Fruit fly (Drosophila melanogaster) whole organism, embryonic: ENCODE measurements around the gene CG3117.

Experiments used
- Abd-B ChIP-seq: fragments of 200-800 bp; sonication (Bioruptor generic); optimal IDR thresholded peaks from 2 replicates; lab custom pipeline; 2018; ENCODE audit warnings: missing biosample characterization, mild to moderate bottlenecking, missing genetic modification characterization, moderate library complexity
- Atf6 ChIP-seq: fragments of 200-800 bp; sonication (Bioruptor generic); IDR thresholded peaks from 2 replicates; pipeline ENCODE4 v1.3.6; 2022; ENCODE audit warnings: missing biosample characterization, missing genetic modification characterization
- BEAF-32 ChIP-seq: fragments of 200-800 bp; sonication (Bioruptor generic); optimal IDR thresholded peaks from 3 replicates; lab custom pipeline; 2017; ENCODE audit warnings: missing biosample characterization, missing genetic modification characterization, mild to moderate bottlenecking, moderate library complexity, missing genetic modification reagents
- CG10147 ChIP-seq: fragments of 200-800 bp; sonication (Bioruptor generic); optimal IDR thresholded peaks from 2 replicates; lab custom pipeline; 2019; ENCODE audit warnings: missing biosample characterization, mild to moderate bottlenecking, missing genetic modification characterization, moderate library complexity
- CG12071 ChIP-seq: fragments of 200-800 bp; sonication (Bioruptor generic); optimal IDR thresholded peaks from 3 replicates; lab custom pipeline; 2018; ENCODE audit warnings: missing biosample characterization, mild to moderate bottlenecking, missing genetic modification characterization
- CG12299 ChIP-seq: fragments of 200-800 bp; sonication (Bioruptor generic); optimal IDR thresholded peaks from 2 replicates; lab custom pipeline; 2018; ENCODE audit warnings: missing biosample characterization, mild to moderate bottlenecking, missing genetic modification characterization
- CG12942 ChIP-seq: fragments of 200-800 bp; sonication (Bioruptor generic); optimal IDR thresholded peaks from 3 replicates; lab custom pipeline; 2016; ENCODE audit warnings: missing biosample characterization, missing genetic modification characterization
- CG15073 ChIP-seq: fragments of 200-800 bp; sonication (Bioruptor generic); optimal IDR thresholded peaks from 2 replicates; lab custom pipeline; 2016; ENCODE audit warnings: missing biosample characterization, missing genetic modification characterization
- CG1602 ChIP-seq: fragments of 200-800 bp; sonication (Bioruptor generic); optimal IDR thresholded peaks from 3 replicates; lab custom pipeline; 2016; ENCODE audit warnings: missing biosample characterization, missing genetic modification characterization
- CG1603 ChIP-seq: fragments of 200-800 bp; sonication (Bioruptor generic); optimal IDR thresholded peaks from 2 replicates; lab custom pipeline; 2019; ENCODE audit warnings: missing biosample characterization, mild to moderate bottlenecking, missing genetic modification characterization, moderate library complexity
- CG16813 ChIP-seq: fragments of 200-800 bp; sonication (Bioruptor generic); IDR thresholded peaks from 3 replicates; pipeline ENCODE4 v1.3.6; 2022; ENCODE audit warnings: missing biosample characterization, missing genetic modification characterization; ENCODE audit not compliant: partially characterized antibody
- CG16815 ChIP-seq: fragments of 200-800 bp; sonication (Bioruptor generic); optimal IDR thresholded peaks from 3 replicates; lab custom pipeline; 2017; ENCODE audit warnings: missing biosample characterization, mild to moderate bottlenecking, missing genetic modification characterization
- CG18011 ChIP-seq: fragments of 200-800 bp; sonication (Bioruptor generic); optimal IDR thresholded peaks from 2 replicates; lab custom pipeline; 2017; ENCODE audit warnings: missing biosample characterization, missing genetic modification characterization, mild to moderate bottlenecking, moderate library complexity, missing genotype
- CG18262 ChIP-seq: fragments of 200-800 bp; optimal IDR thresholded peaks from 3 replicates; lab custom pipeline; 2019; ENCODE audit warnings: missing biosample characterization, mild to moderate bottlenecking, missing genetic modification characterization, moderate library complexity
- CG18764 ChIP-seq: fragments of 200-800 bp; sonication (Bioruptor generic); optimal IDR thresholded peaks from 3 replicates; lab custom pipeline; 2016; ENCODE audit warnings: missing biosample characterization, missing genetic modification characterization
- CG2116 ChIP-seq: fragments of 200-800 bp; sonication (Bioruptor generic); optimal IDR thresholded peaks from 3 replicates; lab custom pipeline; 2018; ENCODE audit warnings: missing biosample characterization, mild to moderate bottlenecking, missing genetic modification characterization
- CG31441 ChIP-seq: fragments of 200-800 bp; sonication (Bioruptor generic); IDR thresholded peaks from 2 replicates; pipeline ENCODE4 v1.3.6; 2022; ENCODE audit warnings: missing biosample characterization, missing genetic modification characterization
- CG33213 ChIP-seq: fragments of 200-800 bp; sonication (Bioruptor generic); optimal IDR thresholded peaks from 3 replicates; lab custom pipeline; 2016; ENCODE audit warnings: missing biosample characterization, missing genetic modification characterization
- CG4617 ChIP-seq: fragments of 200-800 bp; sonication (Bioruptor generic); optimal IDR thresholded peaks from 3 replicates; lab custom pipeline; 2016; ENCODE audit warnings: missing biosample characterization, missing genetic modification characterization, borderline replicate concordance
- CG7271 ChIP-seq: fragments of 200-800 bp; sonication (Bioruptor generic); optimal IDR thresholded peaks from 2 replicates; lab custom pipeline; 2018; ENCODE audit warnings: missing biosample characterization, mild to moderate bottlenecking, missing genetic modification characterization, moderate library complexity
- CG8290 ChIP-seq, 3 experiments: fragments of 200-800 bp; sonication (Bioruptor generic); optimal IDR thresholded peaks; 2 replicates each; lab custom pipeline; 2016 to 2019; ENCODE audit warnings: missing biosample characterization in 3 of 3, missing genetic modification characterization in 3 of 3, mild to moderate bottlenecking in 2 of 3, moderate library complexity in 1 of 3
- CG8359 ChIP-seq: fragments of 200-800 bp; sonication (Bioruptor generic); optimal IDR thresholded peaks from 2 replicates; lab custom pipeline; 2017; ENCODE audit warnings: missing biosample characterization, mild to moderate bottlenecking, missing genetic modification characterization, borderline replicate concordance
- CG8924 ChIP-seq: fragments of 200-800 bp; optimal IDR thresholded peaks from 3 replicates; lab custom pipeline; 2019; ENCODE audit warnings: missing biosample characterization, mild to moderate bottlenecking, missing genetic modification characterization, moderate library complexity
- CG8944 ChIP-seq: fragments of 200-800 bp; sonication (Bioruptor generic); optimal IDR thresholded peaks from 3 replicates; lab custom pipeline; 2016; ENCODE audit warnings: missing biosample characterization, missing genetic modification characterization
- CG9797 ChIP-seq: fragments of 200-800 bp; sonication (Bioruptor generic); optimal IDR thresholded peaks from 3 replicates; lab custom pipeline; 2018; ENCODE audit warnings: missing biosample characterization, mild to moderate bottlenecking, missing genetic modification characterization
- CkIIα-i1 ChIP-seq: fragments of 200-800 bp; sonication (Bioruptor generic); IDR thresholded peaks from 2 replicates; pipeline ENCODE4 v1.3.6; 2022; ENCODE audit warnings: missing biosample characterization, missing genetic modification characterization
- D ChIP-seq, 2 experiments: fragments of 200-800 bp in 1 of 2; fragments of >200 bp in 1 of 2; sonication (Bioruptor generic) in 1 of 2; optimal IDR thresholded peaks; 2 replicates in 1 of 2; 3 replicates in 1 of 2; lab custom pipeline; 2017; ENCODE audit warnings: mild to moderate bottlenecking in 1 of 2, missing biosample characterization in 1 of 2, missing genetic modification characterization in 1 of 2, missing genetic modification reagents in 1 of 2
- Dip3 ChIP-seq: fragments of 200-800 bp; sonication (Bioruptor generic); optimal IDR thresholded peaks from 3 replicates; lab custom pipeline; 2016; ENCODE audit warnings: missing biosample characterization, missing genetic modification characterization
- Lpt ChIP-seq: fragments of >200 bp; optimal IDR thresholded peaks from 2 replicates; lab custom pipeline; 2018; ENCODE audit warnings: missing biosample characterization, missing genetic modification characterization
- Sox102F ChIP-seq: fragments of 200-800 bp; sonication (Bioruptor generic); optimal IDR thresholded peaks from 2 replicates; lab custom pipeline; 2018; ENCODE audit warnings: missing biosample characterization, mild to moderate bottlenecking, missing genetic modification characterization, moderate library complexity
- Spps ChIP-seq: fragments of 200-800 bp; sonication (Bioruptor generic); optimal IDR thresholded peaks from 2 replicates; lab custom pipeline; 2018; ENCODE audit warnings: missing biosample characterization, mild to moderate bottlenecking, missing genetic modification characterization
- abd-A ChIP-seq: fragments of 200-800 bp; sonication (Bioruptor generic); optimal IDR thresholded peaks from 3 replicates; lab custom pipeline; 2019; ENCODE audit warnings: missing biosample characterization, mild to moderate bottlenecking, missing genetic modification characterization, moderate library complexity
- al ChIP-seq: fragments of 200-800 bp; sonication (Bioruptor generic); IDR thresholded peaks from 2 replicates; pipeline ENCODE4 v1.3.6; 2022; ENCODE audit warnings: missing biosample characterization, missing genetic modification characterization
- ato ChIP-seq: fragments of 200-800 bp; sonication (Bioruptor generic); IDR thresholded peaks from 2 replicates; pipeline ENCODE4 v1.3.6; 2022; ENCODE audit warnings: missing biosample characterization, missing genetic modification characterization; ENCODE audit not compliant: partially characterized antibody
- cato ChIP-seq: fragments of 200-800 bp; sonication (Bioruptor generic); optimal IDR thresholded peaks from 2 replicates; lab custom pipeline; 2016; ENCODE audit warnings: missing biosample characterization, missing genetic modification characterization, borderline replicate concordance
- exex ChIP-seq: fragments of 200-800 bp; sonication (Bioruptor generic); optimal IDR thresholded peaks from 4 replicates; lab custom pipeline; 2018; ENCODE audit warnings: missing biosample characterization, mild to moderate bottlenecking, missing genetic modification characterization, moderate library complexity
- eyg ChIP-seq: fragments of 200-800 bp; sonication (Bioruptor generic); optimal IDR thresholded peaks from 3 replicates; lab custom pipeline; 2016; ENCODE audit warnings: missing biosample characterization, missing genetic modification characterization
- fu2 ChIP-seq: fragments of 200-800 bp; sonication (Bioruptor generic); optimal IDR thresholded peaks from 2 replicates; lab custom pipeline; 2016; ENCODE audit warnings: missing biosample characterization, missing genetic modification characterization
- lola ChIP-seq, 3 experiments: fragments of >200 bp in 2 of 3; fragments of 200-800 bp in 1 of 3; sonication (Bioruptor generic) in 1 of 3; optimal IDR thresholded peaks; 2 replicates each; lab custom pipeline; 2017 to 2019; ENCODE audit warnings: missing biosample characterization in 3 of 3, missing genetic modification characterization in 3 of 3, mild to moderate bottlenecking in 1 of 3, moderate library complexity in 1 of 3
- nerfin-2 ChIP-seq: fragments of 200-800 bp; sonication (Bioruptor generic); IDR thresholded peaks from 2 replicates; pipeline ENCODE4 v1.3.6; 2022; ENCODE audit warnings: missing biosample characterization, missing genetic modification characterization; ENCODE audit not compliant: partially characterized antibody
- nom ChIP-seq: fragments of 200-800 bp; sonication (Bioruptor generic); optimal IDR thresholded peaks from 2 replicates; lab custom pipeline; 2017; ENCODE audit warnings: missing biosample characterization, missing genetic modification characterization, mild to moderate bottlenecking, moderate library complexity, missing genetic modification reagents
- prd ChIP-seq, 3 experiments: fragments of >200 bp in 2 of 3; fragments of 200-800 bp in 1 of 3; sonication (Bioruptor generic) in 1 of 3; optimal IDR thresholded peaks in 2 of 3; IDR thresholded peaks in 1 of 3; 2 replicates in 2 of 3; 3 replicates in 1 of 3; pipeline versions ENCODE4 v1.3.6 to Lab custom; 2017 to 2022; ENCODE audit warnings: missing biosample characterization in 1 of 3, missing genetic modification characterization in 1 of 3
- pum ChIP-seq: fragments of 200-800 bp; sonication (Bioruptor generic); optimal IDR thresholded peaks from 2 replicates; lab custom pipeline; 2016; ENCODE audit warnings: missing biosample characterization, missing genetic modification characterization
- ranshi ChIP-seq: fragments of 200-800 bp; sonication (Bioruptor generic); IDR thresholded peaks from 2 replicates; pipeline ENCODE4 v1.3.6; 2022; ENCODE audit warnings: missing biosample characterization, missing genetic modification characterization
- run ChIP-seq: fragments of 200-800 bp; sonication (Bioruptor generic); optimal IDR thresholded peaks from 3 replicates; lab custom pipeline; 2018; ENCODE audit warnings: missing biosample characterization, mild to moderate bottlenecking, missing genetic modification characterization
- shn ChIP-seq: fragments of 200-800 bp; sonication (Bioruptor generic); optimal IDR thresholded peaks from 3 replicates; lab custom pipeline; 2016; ENCODE audit warnings: missing biosample characterization, missing genetic modification characterization
- tin ChIP-seq: fragments of 200-800 bp; sonication (Bioruptor generic); optimal IDR thresholded peaks from 3 replicates; lab custom pipeline; 2016; ENCODE audit warnings: missing biosample characterization, missing genetic modification characterization
- vnd ChIP-seq: fragments of 200-800 bp; sonication (Bioruptor generic); IDR thresholded peaks from 3 replicates; pipeline ENCODE4 v1.3.6; 2022; ENCODE audit warnings: missing biosample characterization, missing genetic modification characterization; ENCODE audit not compliant: partially characterized antibody

Gene CG3117

dm6 chr2L:2878859-2879258 lies 31.8 kb upstream of the CG3117 start, which contains the start of gene RabGGTb (continued):
- TF ChIP-seq vnd (GFP tag; lab: Robert Waterston, UW) (no peak), CG8290 (GFP tag; optimal IDR thresholded peaks at IDR 0.05; lab: Kevin White, UChicago) (no peak), CG8290 (tag; optimal IDR thresholded peaks at IDR 0.05; lab: Kevin White, UChicago) (peak in 1 of 2 experiments; percentile 84), CG16815 (GFP tag; lab: Kevin White, UChicago) (no peak), fu2 (peak; percentile 43), Atf6 (GFP tag; lab: Robert Waterston, UW) (peak; percentile 82), CG2116 (peak; percentile 25), pum (peak; percentile 71), BEAF-32 (GFP tag; lab: Kevin White, UChicago) (peak; percentile 2), CG31441 (GFP tag; lab: Robert Waterston, UW) (peak; percentile 26; the same call in 1 of the 2 replicates), nom (GFP tag; lab: Kevin White, UChicago) (peak; percentile 26), abd-A (tag; lab: Kevin White, UChicago) (no peak), CG15073 (GFP tag; lab: Kevin White, UChicago) (no peak), al (GFP tag; lab: Robert Waterston, UW) (peak; percentile 59), Spps (tag; lab: Kevin White, UChicago) (no peak), Dip3 (GFP tag; lab: Kevin White, UChicago) (peak; percentile 39), CG4617 (no peak), CG16813 (GFP tag; lab: Robert Waterston, UW) (0 out of 3 replicates have a peak, but pooled peaks have one; percentile 17), Sox102F (GFP tag; lab: Kevin White, UChicago) (peak; percentile 34), CG10147 (peak; percentile 29), cato (GFP tag; lab: Kevin White, UChicago) (no peak), CG9797 (peak; percentile 29), nerfin-2 (GFP tag; lab: Robert Waterston, UW) (no peak), lola (GFP tag; optimal IDR thresholded peaks at IDR 0.05; lab: Kevin White, UChicago) (peak in 1 of 3 experiments; percentile 12), CG1602 (GFP tag; lab: Kevin White, UChicago) (peak; percentile 16), CG33213 (GFP tag; lab: Kevin White, UChicago) (peak; percentile 26), CG8944 (GFP tag; lab: Kevin White, UChicago) (peak; percentile 43), CG8924 (peak; percentile 34), CkIIα-i1 (GFP tag; lab: Robert Waterston, UW) (no peak), ranshi (GFP tag; lab: Robert Waterston, UW) (peak; percentile 76), Abd-B (GFP tag; lab: Kevin White, UChicago) (no peak), CG18764 (no peak), D (optimal IDR thresholded peaks at IDR 0.05; lab: Kevin White, UChicago) (no peak), D (GFP tag; optimal IDR thresholded peaks at IDR 0.05; lab: Kevin White, UChicago) (no peak), Lpt (GFP tag; lab: Kevin White, UChicago) (no peak), shn (GFP tag; lab: Kevin White, UChicago) (peak; percentile 59), ato (GFP tag; lab: Robert Waterston, UW) (no peak), CG7271 (tag; lab: Kevin White, UChicago) (no peak), CG12942 (no peak), CG12071 (GFP tag; lab: Kevin White, UChicago) (peak; percentile 26), CG12299 (tag; lab: Kevin White, UChicago) (peak; percentile 40), CG8359 (GFP tag; lab: Kevin White, UChicago) (no peak), prd (optimal IDR thresholded peaks at IDR 0.05; lab: Kevin White, UChicago) (no peak), prd (GFP tag; IDR thresholded peaks at IDR 0.05; lab: Robert Waterston, UW) (peak; percentile 79), exex (tag; lab: Kevin White, UChicago) (peak; percentile 16), eyg (GFP tag; lab: Kevin White, UChicago) (peak; percentile 13), CG18011 (GFP tag; lab: Kevin White, UChicago) (peak; percentile 2), CG1603 (tag; lab: Kevin White, UChicago) (peak; percentile 77), run (no peak), CG18262 (tag; lab: Kevin White, UChicago) (peak; percentile 18), tin (peak; percentile 39)
